Worm (Caenorhabditis elegans) whole organism, L3 larva: ENCODE measurements around the gene F13E9.11.

Experiments
- aly-2 ChIP-seq: fragments of 150-350 bp; optimal IDR thresholded peaks from 2 replicates; lab custom pipeline; 2014; ENCODE audit warnings: missing biosample characterization, missing genetic modification characterization
- ceh-82 ChIP-seq: fragments of 150-350 bp; optimal IDR thresholded peaks from 2 replicates; lab custom pipeline; 2014; ENCODE audit warnings: missing biosample characterization, missing genetic modification characterization
- ceh-9 ChIP-seq: sonication (generic microtip); optimal IDR thresholded peaks from 2 replicates; lab custom pipeline; 2018; ENCODE audit warnings: missing biosample characterization, missing genetic modification characterization
- daf-12 ChIP-seq: fragments of 150-350 bp; optimal IDR thresholded peaks from 2 replicates; lab custom pipeline; 2014; ENCODE audit warnings: missing biosample characterization, missing genetic modification reagents, missing genetic modification characterization
- egl-27 ChIP-seq: sonication (generic microtip); optimal IDR thresholded peaks from 4 replicates; lab custom pipeline; 2017; ENCODE audit warnings: missing biosample characterization, missing genetic modification reagents, missing genetic modification characterization
- elt-1 ChIP-seq: fragments of 150-350 bp; optimal IDR thresholded peaks from 2 replicates; lab custom pipeline; 2014; ENCODE audit warnings: missing biosample characterization, missing genetic modification characterization
- elt-2 ChIP-seq: sonication (generic microtip); optimal IDR thresholded peaks from 2 replicates; lab custom pipeline; 2016; ENCODE audit warnings: missing genetic modification reagents, mild to moderate bottlenecking, missing genetic modification characterization, missing compliant biosample characterization
- fos-1 ChIP-seq: fragments of 150-350 bp; optimal IDR thresholded peaks from 2 replicates; lab custom pipeline; 2014; ENCODE audit warnings: missing biosample characterization, missing genetic modification characterization
- hmg-11 ChIP-seq: sonication (generic microtip); optimal IDR thresholded peaks from 2 replicates; lab custom pipeline; 2016; ENCODE audit warnings: missing genetic modification characterization, missing compliant biosample characterization
- lin-15B ChIP-seq: fragments of 150-350 bp; optimal IDR thresholded peaks from 2 replicates; lab custom pipeline; 2014; ENCODE audit warnings: missing biosample characterization, missing genetic modification characterization
- mdl-1 ChIP-seq: fragments of 150-350 bp; optimal IDR thresholded peaks from 2 replicates; lab custom pipeline; 2014; ENCODE audit warnings: missing biosample characterization, missing genetic modification characterization
- mml-1 ChIP-seq: fragments of 150-350 bp; sonication (generic microtip); optimal IDR thresholded peaks from 3 replicates; lab custom pipeline; 2014; ENCODE audit warnings: missing biosample characterization, missing genetic modification characterization
- nfya-1 ChIP-seq: sonication (generic microtip); optimal IDR thresholded peaks from 2 replicates; lab custom pipeline; 2017; ENCODE audit warnings: missing genetic modification characterization, mild to moderate bottlenecking, missing compliant biosample characterization, antibody characterized with exemption, moderate library complexity; ENCODE audit not compliant: insufficient read depth
- nhr-11 ChIP-seq: fragments of 150-350 bp; optimal IDR thresholded peaks from 2 replicates; lab custom pipeline; 2014; ENCODE audit warnings: missing biosample characterization, missing genetic modification characterization
- nhr-12 ChIP-seq: fragments of 150-350 bp; optimal IDR thresholded peaks from 2 replicates; lab custom pipeline; 2014; ENCODE audit warnings: missing biosample characterization, missing genetic modification characterization
- nhr-23 ChIP-seq: fragments of 150-350 bp; optimal IDR thresholded peaks from 2 replicates; lab custom pipeline; 2014; ENCODE audit warnings: missing biosample characterization, missing genetic modification reagents, missing genetic modification characterization
- nhr-237 ChIP-seq: fragments of 150-350 bp; optimal IDR thresholded peaks from 2 replicates; lab custom pipeline; 2014; ENCODE audit warnings: missing biosample characterization, missing genetic modification characterization
- nhr-25 ChIP-seq: sonication (generic microtip); optimal IDR thresholded peaks from 2 replicates; lab custom pipeline; 2017; ENCODE audit warnings: missing biosample characterization, missing genetic modification characterization
- nhr-28 ChIP-seq: fragments of 150-350 bp; optimal IDR thresholded peaks from 2 replicates; lab custom pipeline; 2014; ENCODE audit warnings: missing biosample characterization, missing genetic modification characterization
- nhr-43 ChIP-seq: sonication (generic microtip); optimal IDR thresholded peaks from 2 replicates; lab custom pipeline; 2016; ENCODE audit warnings: mild to moderate bottlenecking, missing genetic modification characterization, missing compliant biosample characterization; ENCODE audit not compliant: poor library complexity, severe bottlenecking
- nhr-67 ChIP-seq: fragments of 150-350 bp; optimal IDR thresholded peaks from 2 replicates; lab custom pipeline; 2014; ENCODE audit warnings: missing biosample characterization, missing genetic modification characterization
- nhr-77 ChIP-seq: fragments of 150-350 bp; optimal IDR thresholded peaks from 2 replicates; lab custom pipeline; 2014; ENCODE audit warnings: missing biosample characterization, missing genetic modification characterization
- pha-4 ChIP-seq: fragments of 150-350 bp; optimal IDR thresholded peaks from 2 replicates; lab custom pipeline; 2014; ENCODE audit warnings: missing biosample characterization, missing genetic modification reagents, missing genetic modification characterization
- pqm-1 ChIP-seq: fragments of 150-350 bp; optimal IDR thresholded peaks from 2 replicates; lab custom pipeline; 2017; ENCODE audit warnings: missing biosample characterization, missing genetic modification characterization, inconsistent platforms
- sea-2 ChIP-seq: fragments of 150-350 bp; sonication (generic microtip); optimal IDR thresholded peaks from 4 replicates; lab custom pipeline; 2014; ENCODE audit warnings: missing biosample characterization, missing genetic modification reagents, missing genetic modification characterization
- skn-1 ChIP-seq: fragments of 150-350 bp; optimal IDR thresholded peaks from 2 replicates; lab custom pipeline; 2014; ENCODE audit warnings: missing biosample characterization, missing genetic modification characterization
- snpc-4 ChIP-seq: fragments of 150-350 bp; optimal IDR thresholded peaks from 2 replicates; lab custom pipeline; 2014; ENCODE audit warnings: missing biosample characterization, missing genetic modification characterization
- tbx-2 ChIP-seq: sonication (generic microtip); optimal IDR thresholded peaks from 2 replicates; lab custom pipeline; 2016; ENCODE audit warnings: mild to moderate bottlenecking, missing genetic modification characterization, missing compliant biosample characterization
- unc-39 ChIP-seq: sonication (generic microtip); optimal IDR thresholded peaks from 4 replicates; lab custom pipeline; 2017; ENCODE audit warnings: missing biosample characterization, missing genetic modification characterization
- ztf-11 ChIP-seq: fragments of 150-350 bp; optimal IDR thresholded peaks from 2 replicates; lab custom pipeline; 2014; ENCODE audit warnings: missing biosample characterization, missing genetic modification characterization
- ztf-4 ChIP-seq: fragments of 150-350 bp; optimal IDR thresholded peaks from 2 replicates; lab custom pipeline; 2014; ENCODE audit warnings: missing biosample characterization, missing genetic modification characterization

The F13E9.11 gene

DNA sequence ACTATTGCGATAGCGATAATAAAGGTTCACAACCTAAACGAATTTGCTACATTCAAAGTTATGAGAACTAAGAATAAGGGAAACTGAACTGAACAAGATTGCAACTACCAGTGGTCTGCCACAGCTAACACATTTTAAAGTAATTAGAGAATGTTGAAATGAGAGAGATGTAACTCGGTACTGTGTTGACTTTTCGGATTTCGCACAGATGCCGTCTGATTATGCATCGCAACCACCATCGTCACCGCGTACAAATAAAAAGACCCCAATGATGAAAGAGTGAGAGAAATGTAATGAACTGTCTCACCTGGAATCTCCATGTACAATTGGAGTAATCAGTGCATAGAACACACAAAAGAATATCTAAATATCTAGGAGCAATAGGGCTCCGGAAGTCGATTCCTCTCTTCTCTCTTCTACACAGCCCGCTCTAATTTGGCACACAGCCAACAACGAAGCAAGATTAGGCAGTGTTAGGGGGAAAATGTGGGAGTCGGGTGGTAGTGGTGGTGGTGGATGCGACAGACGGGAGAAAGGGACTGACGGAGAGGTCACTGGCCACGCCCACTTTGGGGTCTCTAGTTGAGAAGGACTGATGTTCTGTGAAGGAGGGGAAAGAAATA is at the start of gene F13E9.11:
Gene F13E9.11 (minus strand): TSS at position 507 of the 623 bp plus-strand sequence.
- TF ChIP-seq hmg-11 (tag; lab: Kevin White, UChicago), result peak; percentile 8
- TF ChIP-seq aly-2, result no peak
- no peak for TF ChIP-seq fos-1 (tag; lab: Kevin White, UChicago)
- peak; percentile 35 for TF ChIP-seq nfya-1 (tag; lab: Kevin White, UChicago)

DNA sequence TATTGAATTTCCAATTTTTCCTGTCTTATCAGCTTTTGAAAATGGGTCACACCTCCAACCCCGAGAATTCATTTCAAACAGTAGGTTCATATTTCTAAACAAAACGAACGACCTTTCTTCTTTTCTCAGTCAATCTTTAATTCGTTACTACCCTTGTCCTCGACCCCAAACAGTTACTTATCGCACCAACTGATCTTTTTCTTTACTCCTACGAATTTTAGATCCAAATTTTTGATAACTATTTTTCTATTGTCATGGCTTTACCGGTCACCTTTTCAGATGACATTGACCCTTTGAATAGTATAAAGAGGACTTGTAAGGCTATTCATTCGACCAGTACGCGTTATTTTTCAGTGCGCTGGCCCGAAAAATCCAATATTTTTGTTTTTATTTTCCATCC is 47.2 kb upstream of the F13E9.11 start:
- TF ChIP-seq tbx-2 (tag; lab: Kevin White, UChicago), result no peak
- no peak for TF ChIP-seq elt-2
- TF ChIP-seq nhr-237 (tag; lab: Kevin White, UChicago), result no peak
- TF ChIP-seq nhr-25, result peak; percentile 47
- no peak for TF ChIP-seq ztf-4
- peak; percentile 91 for TF ChIP-seq elt-1 (tag; lab: Kevin White, UChicago)
- TF ChIP-seq mdl-1 (tag; lab: Kevin White, UChicago), result no peak
- peak; percentile 60 for TF ChIP-seq nhr-23 (tag; lab: Kevin White, UChicago)
- no peak for TF ChIP-seq nhr-77 (tag; lab: Kevin White, UChicago)

DNA sequence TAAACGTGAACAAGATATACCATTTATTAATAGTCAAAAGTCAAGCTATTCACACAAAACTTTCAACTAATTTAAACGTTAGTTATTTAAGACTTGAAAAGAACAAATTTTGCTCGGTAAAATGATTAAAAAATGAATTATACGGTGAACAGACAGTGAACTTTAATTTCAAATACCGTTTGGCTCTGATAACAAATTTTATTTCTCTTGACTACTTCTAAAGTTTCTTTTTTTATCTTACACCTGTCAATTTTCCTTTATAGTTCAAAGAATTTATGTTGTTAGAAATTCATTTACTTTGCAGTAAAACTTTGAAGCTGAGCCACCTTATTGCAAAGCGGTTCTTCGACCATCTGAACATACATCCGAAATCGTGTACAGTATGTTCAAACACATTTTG is 46.5 kb upstream of the F13E9.11 start, which contains the start of gene ZK593.3:
Gene ZK593.3 (plus strand): TSS at position 301 of the 400 bp plus-strand sequence.
- TF ChIP-seq pqm-1 (tag; lab: Kevin White, UChicago) (peak; percentile 5), nhr-28 (no peak)

DNA sequence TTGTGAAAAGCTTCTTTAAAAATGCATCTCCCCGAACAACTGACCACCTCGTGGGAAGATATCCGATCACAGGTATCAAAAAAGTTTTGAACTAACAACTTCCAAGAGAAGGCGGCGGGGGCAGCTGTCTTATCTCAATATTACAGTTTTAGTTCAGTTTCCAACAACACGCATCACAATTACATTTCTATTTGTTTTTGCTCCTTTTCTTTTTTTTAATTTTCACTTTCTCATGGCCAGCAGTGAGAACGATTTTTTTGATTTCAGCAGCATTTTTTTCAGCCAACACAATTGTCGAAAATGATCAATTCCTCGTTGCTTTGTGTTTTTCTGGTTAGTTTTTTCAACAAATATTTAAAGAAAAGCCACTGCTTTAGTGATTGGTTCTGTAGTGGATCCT is 44.1 kb upstream of the F13E9.11 start, which contains the start of gene ZK593.2:
Gene ZK593.2 (plus strand): TSS at position 301 of the 400 bp plus-strand sequence.
- TF ChIP-seq lin-15B (tag; lab: Kevin White, UChicago), result no peak
- TF ChIP-seq elt-2, result peak; percentile 40
- TF ChIP-seq pqm-1 (tag; lab: Kevin White, UChicago), result no peak

DNA sequence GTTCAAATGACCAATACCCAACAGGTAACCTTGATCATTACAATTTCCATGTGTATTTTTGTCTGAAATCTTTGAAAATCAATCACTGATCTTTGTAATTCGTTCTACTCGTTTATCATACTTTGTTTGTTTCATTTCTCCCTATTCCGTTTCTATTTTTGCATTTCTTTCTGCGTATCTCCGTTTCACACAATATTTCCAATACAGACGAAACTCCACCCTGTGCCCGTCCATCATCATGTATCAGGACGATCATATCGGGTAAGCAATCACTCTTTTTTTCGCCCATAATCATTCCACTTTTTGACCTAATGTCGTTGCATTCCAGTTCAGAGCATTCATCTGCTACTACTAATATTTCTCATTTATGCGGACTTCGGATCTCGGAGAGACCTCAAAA is 40.8 kb upstream of the F13E9.11 start, which contains the start of gene pyk-2:
Gene pyk-2 (plus strand): TSS at position 206 of the 400 bp plus-strand sequence.
- TF ChIP-seq ceh-82 (tag; lab: Kevin White, UChicago), result no peak
- peak; percentile 67 for TF ChIP-seq pqm-1 (tag; lab: Kevin White, UChicago)
- TF ChIP-seq ceh-9 (tag; lab: Kevin White, UChicago), result no peak
- peak; percentile 79 for TF ChIP-seq elt-2
- no peak for TF ChIP-seq unc-39 (tag; lab: Kevin White, UChicago)
- TF ChIP-seq mdl-1 (tag; lab: Kevin White, UChicago), result no peak
- no peak for TF ChIP-seq tbx-2 (tag; lab: Kevin White, UChicago)
- TF ChIP-seq nfya-1 (tag; lab: Kevin White, UChicago), result no peak
- no peak for TF ChIP-seq nhr-28
- TF ChIP-seq snpc-4 (tag; lab: Kevin White, UChicago), result no peak
- TF ChIP-seq nhr-67 (tag; lab: Kevin White, UChicago), result no peak
- no peak for TF ChIP-seq lin-15B (tag; lab: Kevin White, UChicago)
- TF ChIP-seq ztf-4, result no peak
- no peak for TF ChIP-seq nhr-43
- TF ChIP-seq, all 47 proteins: peak for 2

DNA sequence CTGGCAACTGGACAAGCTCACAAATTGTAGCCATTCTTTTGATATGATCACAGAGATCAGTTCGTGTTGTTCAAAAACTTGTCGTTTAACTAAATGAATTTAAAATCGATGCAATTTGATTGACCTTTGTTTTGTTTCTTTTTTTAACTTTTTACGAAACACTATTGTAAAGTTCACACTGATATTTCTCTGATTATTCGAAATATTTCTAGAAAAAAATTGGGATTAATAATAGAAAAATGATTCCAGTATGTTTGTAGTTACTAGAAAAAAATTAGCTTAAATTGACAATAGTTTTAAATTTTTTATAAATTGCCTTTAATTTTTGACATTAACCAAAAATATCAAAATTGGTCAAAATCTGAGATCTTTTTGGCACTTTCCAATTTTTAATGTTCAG is 40.3 kb upstream of the F13E9.11 start, which contains the start of gene ZK596.2:
Gene ZK596.2 (minus strand): TSS at position 101 of the 400 bp plus-strand sequence.
- no peak for TF ChIP-seq ceh-82 (tag; lab: Kevin White, UChicago)
- no peak for TF ChIP-seq sea-2 (GFP tag; lab: Kevin White, UChicago)
- no peak for TF ChIP-seq daf-12 (tag; lab: Kevin White, UChicago)
- TF ChIP-seq nhr-67 (tag; lab: Kevin White, UChicago), result no peak
- no peak for TF ChIP-seq nhr-25
- TF ChIP-seq nhr-11 (tag; lab: Kevin White, UChicago), result no peak
- TF ChIP-seq egl-27, result no peak
- no peak for TF ChIP-seq pha-4 (tag; lab: Kevin White, UChicago)
- TF ChIP-seq snpc-4 (tag; lab: Kevin White, UChicago), result no peak
- no peak for TF ChIP-seq hmg-11 (tag; lab: Kevin White, UChicago)
- TF ChIP-seq mml-1, result no peak
- no peak for TF ChIP-seq elt-1 (tag; lab: Kevin White, UChicago)
- TF ChIP-seq nhr-12 (tag; lab: Kevin White, UChicago), result no peak
- TF ChIP-seq lin-15B (tag; lab: Kevin White, UChicago), result no peak
- no peak for TF ChIP-seq nfya-1 (tag; lab: Kevin White, UChicago)
- no peak for TF ChIP-seq ztf-11
- TF ChIP-seq skn-1 (tag; lab: Kevin White, UChicago), result no peak
- TF ChIP-seq pqm-1 (tag; lab: Kevin White, UChicago), result no peak
